Fruit fly (Drosophila melanogaster): ENCODE data around the gene CG9915.

CG9915 gene

DNA sequence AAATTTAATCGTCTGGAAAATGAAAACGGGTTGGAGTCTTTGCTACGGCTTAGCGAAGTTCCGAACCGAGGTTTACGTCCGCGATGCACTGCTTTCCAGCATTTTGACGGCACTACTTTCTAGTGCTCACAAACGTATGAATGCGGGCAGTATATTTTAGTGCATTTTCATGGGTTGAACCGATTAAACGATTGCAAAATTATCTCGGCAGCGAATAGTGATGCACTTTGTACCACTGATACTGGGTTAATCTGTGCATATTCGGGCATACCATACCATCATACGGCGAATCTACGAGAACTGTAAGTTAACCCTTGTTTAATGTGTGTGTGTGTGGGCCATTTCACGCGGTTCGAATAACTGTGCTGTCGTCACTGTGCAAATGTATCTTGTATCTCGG, 42.1 kb downstream of the CG9915 start, which contains the start of gene Mfe2 (continued):
- TF ChIP-seq CG9876 (GFP tag; optimal IDR thresholded peaks at IDR 0.05) (peak; percentile 47), CG13123 (GFP tag; optimal IDR thresholded peaks at IDR 0.05) (peak; percentile 15), Ptx1 (GFP tag; IDR thresholded peaks at IDR 0.05) (peak; percentile 44), Drgx (GFP tag; IDR thresholded peaks at IDR 0.05) (peak; percentile 28; the same call in 1 of the 2 replicates), bigmax (GFP tag; optimal IDR thresholded peaks at IDR 0.05) (no peak), CG17829 (tag; optimal IDR thresholded peaks at IDR 0.05) (peak; percentile 70), slbo (GFP tag; IDR thresholded peaks at IDR 0.05) (peak; percentile 85), CG12391 (tag; optimal IDR thresholded peaks at IDR 0.05) (peak; percentile 46), CG16863 (GFP tag; optimal IDR thresholded peaks at IDR 0.05) (no peak), cad (GFP tag; optimal IDR thresholded peaks at IDR 0.05) (no peak), CG1603 (tag; optimal IDR thresholded peaks at IDR 0.05) (peak; percentile 90), da (GFP tag; optimal IDR thresholded peaks at IDR 0.05) (no peak), Deaf1 (tag; optimal IDR thresholded peaks at IDR 0.05) (peak; percentile 36), slou (GFP tag; optimal IDR thresholded peaks at IDR 0.05) (peak; percentile 57), ato (GFP tag; IDR thresholded peaks at IDR 0.05; ENCODE audit: partially characterized antibody) (peak; percentile 40; the same call in 1 of the 2 replicates), CG3838 (GFP tag; optimal IDR thresholded peaks at IDR 0.05) (no peak), dmrt99B (tag; optimal IDR thresholded peaks at IDR 0.05) (no peak), otp (GFP tag; IDR thresholded peaks at IDR 0.05) (no peak), btn (GFP tag; optimal IDR thresholded peaks at IDR 0.05) (no peak), CG1832 (GFP tag; optimal IDR thresholded peaks at IDR 0.05) (no peak), sna (GFP tag; IDR thresholded peaks at IDR 0.05; ENCODE audit: partially characterized antibody) (no peak), gcm (GFP tag; optimal IDR thresholded peaks at IDR 0.05) (no peak), CG32532 (GFP tag; IDR thresholded peaks at IDR 0.05) (peak; percentile 44; the same call in 1 of the 2 replicates), Dip2 (GFP tag; IDR thresholded peaks at IDR 0.05) (no peak), Pdp1 (GFP tag; optimal IDR thresholded peaks at IDR 0.05) (peak; percentile 50 to 57), mirr (GFP tag; optimal IDR thresholded peaks at IDR 0.05) (peak; percentile 17), odd (GFP tag; optimal IDR thresholded peaks at IDR 0.05) (no peak), Hr3 (GFP tag; optimal IDR thresholded peaks at IDR 0.05) (peak; percentile 47), CG31224 (GFP tag; IDR thresholded peaks at IDR 0.05) (no peak), CG16813 (GFP tag; IDR thresholded peaks at IDR 0.05; ENCODE audit: partially characterized antibody) (0 out of 3 replicates have a peak, but pooled peaks have one; percentile 30), lab (GFP tag; optimal IDR thresholded peaks at IDR 0.05) (no peak), dati (GFP tag; IDR thresholded peaks at IDR 0.05) (no peak), CG8281 (tag; optimal IDR thresholded peaks at IDR 0.05) (no peak), p53 (GFP tag; optimal IDR thresholded peaks at IDR 0.05) (peak; percentile 59), Usf (GFP tag; optimal IDR thresholded peaks at IDR 0.05) (peak; percentile 32), CG10565 (GFP tag; optimal IDR thresholded peaks at IDR 0.05) (no peak), lbe (GFP tag; optimal IDR thresholded peaks at IDR 0.05) (no peak), ci (GFP tag; IDR thresholded peaks at IDR 0.05) (peak; percentile 65; the same call in 1 of the 3 replicates), CG10959 (GFP tag; IDR thresholded peaks at IDR 0.05) (no peak; the same call in 1 of the 2 replicates), Ets65A (GFP tag) (peak; percentile 97), BEAF-32 (GFP tag; optimal IDR thresholded peaks at IDR 0.05) (peak; percentile 60), CG11456 (GFP tag; IDR thresholded peaks at IDR 0.05) (peak; percentile 74; the same call in 2 of the 3 replicates), CG5180 (GFP tag; optimal IDR thresholded peaks at IDR 0.05) (peak; percentile 19), Lim3 (GFP tag; IDR thresholded peaks at IDR 0.05) (no peak), CG3847 (GFP tag; IDR thresholded peaks at IDR 0.05) (peak; percentile 84), CG10274 (GFP tag; optimal IDR thresholded peaks at IDR 0.05) (no peak), ERR (GFP tag; optimal IDR thresholded peaks at IDR 0.05) (peak; percentile 57), hb (GFP tag; IDR thresholded peaks at IDR 0.05; ENCODE audit: partially characterized antibody) (no peak), her (GFP tag; optimal IDR thresholded peaks at IDR 0.05) (peak; percentile 70), Camta (GFP tag; optimal IDR thresholded peaks at IDR 0.05) (peak; percentile 53), crp (GFP tag; optimal IDR thresholded peaks at IDR 0.05) (peak in 1 of 2 experiments; percentile 14)

Data from whole organism, embryonic.